Worm (Caenorhabditis elegans) whole organism, young adult: Measurements from ENCODE around the gene C55A1.1.

Source experiments
- F57A8.1 ChIP-seq: fragments of 200-800 bp; sonication (Bioruptor generic); optimal IDR thresholded peaks from 2 replicates; lab custom pipeline; 2018; ENCODE audit warnings: mild to moderate bottlenecking, missing genetic modification characterization, moderate library complexity, missing compliant biosample characterization
- hsf-1 ChIP-seq: fragments of 200-800 bp; sonication (Bioruptor generic); IDR thresholded peaks from 2 replicates; pipeline ENCODE4 v1.3.6; 2022; ENCODE audit warnings: missing genetic modification reagents, missing genetic modification characterization, missing compliant biosample characterization
- lir-1 ChIP-seq: fragments of 200-800 bp; sonication (Bioruptor generic); conservative IDR thresholded peaks from 2 replicates; pipeline ENCODE4 v1.3.6; 2022; ENCODE audit warnings: missing genetic modification reagents, missing genetic modification characterization, missing compliant biosample characterization
- madf-10 ChIP-seq: sonication (generic microtip); optimal IDR thresholded peaks from 2 replicates; lab custom pipeline; 2016; ENCODE audit warnings: mild to moderate bottlenecking, missing genetic modification characterization, missing compliant biosample characterization
- rpc-1 ChIP-seq, 2 experiments: fragments of 150-350 bp in 1 of 2; sonication (generic microtip) in 1 of 2; optimal IDR thresholded peaks; 2 replicates each; lab custom pipeline; 2014 to 2018; ENCODE audit warnings: missing biosample characterization in 1 of 2, missing genetic modification characterization in 1 of 2, missing genetic modification reagents in 1 of 2, missing genotype in 1 of 2
- sea-2 ChIP-seq: fragments of 200-800 bp; sonication (Bioruptor generic); IDR thresholded peaks from 2 replicates; pipeline ENCODE4 v1.3.6; 2022; ENCODE audit warnings: missing genetic modification characterization, missing compliant biosample characterization
- snpc-4 ChIP-seq, 5 experiments: fragments of 150-350 bp in 1 of 5; sonication (generic microtip) in 4 of 5; optimal IDR thresholded peaks; 2 replicates each; lab custom pipeline; 2014 to 2018; ENCODE audit warnings: missing genetic modification characterization in 5 of 5, missing biosample characterization in 3 of 5, antibody characterized with exemption in 2 of 5, mild to moderate bottlenecking in 2 of 5, missing compliant biosample characterization in 2 of 5, missing genotype in 2 of 5, moderate library complexity in 2 of 5, missing genetic modification reagents in 1 of 5

ce11 chrV:15594573-15594972, 27.0 kb upstream of the C55A1.1 start, which contains the start of gene fbxa-139:
- TF ChIP-seq sea-2 (GFP tag; lab: Robert Waterston, UW) (no peak), F57A8.1 (GFP tag; lab: Kevin White, UChicago) (no peak), madf-10 (tag; lab: Kevin White, UChicago) (no peak), rpc-1 (optimal IDR thresholded peaks at IDR 0.05; lab: Kevin White, UChicago) (no peak), rpc-1 (tag; optimal IDR thresholded peaks at IDR 0.05; lab: Kevin White, UChicago) (no peak), lir-1 (GFP tag; lab: Robert Waterston, UW) (no peak), snpc-4 (GFP tag; optimal IDR thresholded peaks at IDR 0.05; lab: Kevin White, UChicago) (no peak), snpc-4 (tag; optimal IDR thresholded peaks at IDR 0.05; lab: Kevin White, UChicago) (no peak), hsf-1 (no peak)
